Fruit fly (Drosophila melanogaster) Kc167 (cell line): Measurements from ENCODE around the gene CG17841.

Experiments used
- Myc ChIP-seq: fragments of >200 bp; optimal IDR thresholded peaks from 2 replicates; lab custom pipeline; 2017; ENCODE audit warnings: missing external identifiers
- Sin3A ChIP-seq: fragments of >200 bp; optimal IDR thresholded peaks from 2 replicates; lab custom pipeline; 2018; ENCODE audit warnings: missing external identifiers
- h ChIP-seq: fragments of >200 bp; optimal IDR thresholded peaks from 3 replicates; lab custom pipeline; 2018; ENCODE audit warnings: missing external identifiers
- insv ChIP-seq: fragments of >200 bp; optimal IDR thresholded peaks from 3 replicates; lab custom pipeline; 2018; ENCODE audit warnings: missing external identifiers
- psq ChIP-seq: fragments of >200 bp; optimal IDR thresholded peaks from 2 replicates; lab custom pipeline; 2017; ENCODE audit warnings: missing external identifiers
- ttk ChIP-seq: sonication (Bioruptor generic); optimal IDR thresholded peaks from 2 replicates; lab custom pipeline; 2017; ENCODE audit warnings: missing external identifiers

Gene CG17841

DNA sequence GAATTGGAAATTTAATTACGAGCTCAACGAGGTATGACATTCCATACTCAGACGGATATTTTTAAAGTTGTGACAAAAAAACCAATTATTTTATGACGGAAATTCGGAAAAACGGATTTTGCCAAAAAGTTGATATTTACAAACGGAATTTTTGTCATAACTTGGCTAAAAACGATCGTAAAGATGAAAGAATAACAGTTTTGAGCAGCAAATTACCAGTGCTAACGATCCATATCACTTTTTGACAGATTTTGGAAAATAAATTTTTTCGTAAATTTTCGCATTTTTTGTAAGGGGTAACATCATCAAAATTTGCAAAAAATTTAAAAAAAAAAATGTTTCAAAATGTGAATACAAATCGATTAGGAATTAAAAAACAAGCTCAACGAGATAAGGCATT lies 27.4 kb upstream of the CG17841 start:
- TF ChIP-seq insv (lab: Kevin White, UChicago) (no peak), h (lab: Kevin White, UChicago) (no peak)

dm6 chrX:10347979-10348692 lies 19.7 kb upstream of the CG17841 start:
- TF ChIP-seq h (lab: Kevin White, UChicago) = no peak
- no peak for TF ChIP-seq psq
- no peak for TF ChIP-seq insv (lab: Kevin White, UChicago)

dm6 chrX:10362127-10362526 lies 5.7 kb upstream of the CG17841 start:
- no peak for TF ChIP-seq Myc (lab: Kevin White, UChicago)
- no peak for TF ChIP-seq psq
- no peak for TF ChIP-seq insv (lab: Kevin White, UChicago)
- no peak for TF ChIP-seq Sin3A (lab: Kevin White, UChicago)
- no peak for TF ChIP-seq ttk
- no peak for TF ChIP-seq h (lab: Kevin White, UChicago)

dm6 chrX:10362557-10363366 lies 5.1 kb upstream of the CG17841 start:
- no peak for TF ChIP-seq h (lab: Kevin White, UChicago)
- TF ChIP-seq Sin3A (lab: Kevin White, UChicago) = no peak
- TF ChIP-seq Myc (lab: Kevin White, UChicago) = no peak
- TF ChIP-seq psq = no peak
- no peak for TF ChIP-seq insv (lab: Kevin White, UChicago)
- no peak for TF ChIP-seq ttk

dm6 chrX:10364556-10365227 lies 3.2 kb upstream of the CG17841 start:
- TF ChIP-seq insv (lab: Kevin White, UChicago) = no peak
- no peak for TF ChIP-seq ttk
- no peak for TF ChIP-seq h (lab: Kevin White, UChicago)
- no peak for TF ChIP-seq psq
- no peak for TF ChIP-seq Sin3A (lab: Kevin White, UChicago)
- no peak for TF ChIP-seq Myc (lab: Kevin White, UChicago)

DNA sequence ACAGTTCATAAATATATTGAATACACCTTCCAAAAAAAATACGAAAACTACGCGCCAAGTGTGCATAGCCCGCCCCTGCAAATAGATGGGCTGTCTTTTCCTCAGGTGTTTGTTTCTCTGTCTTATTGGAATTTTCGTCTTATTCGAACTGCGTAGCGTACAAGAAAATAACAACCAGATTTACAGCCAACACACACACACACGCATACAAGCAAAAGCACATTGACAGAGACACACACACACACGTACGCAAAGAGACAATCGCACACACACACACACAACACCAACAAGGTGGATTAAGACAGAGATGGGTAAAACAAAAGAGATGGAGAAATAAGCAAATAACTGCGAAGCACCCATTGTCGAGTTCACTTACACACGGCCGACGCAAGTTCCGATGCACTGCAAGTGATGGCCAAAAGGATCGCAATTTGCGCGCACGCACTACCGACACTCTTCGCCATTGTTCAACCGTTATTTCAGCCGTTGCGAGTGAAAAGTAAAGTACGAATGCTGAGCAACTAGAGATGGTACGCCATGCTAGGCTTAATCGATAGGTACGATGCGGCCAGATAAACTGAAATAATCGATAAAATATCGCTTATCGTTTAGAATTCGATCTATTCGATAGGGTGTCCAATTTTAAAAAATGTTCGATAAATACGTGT lies 2.0 kb upstream of the CG17841 start:
- TF ChIP-seq ttk = no peak
- no peak for TF ChIP-seq Sin3A (lab: Kevin White, UChicago)
- no peak for TF ChIP-seq Myc (lab: Kevin White, UChicago)
- TF ChIP-seq h (lab: Kevin White, UChicago) = no peak
- TF ChIP-seq insv (lab: Kevin White, UChicago) = no peak
- no peak for TF ChIP-seq psq

DNA sequence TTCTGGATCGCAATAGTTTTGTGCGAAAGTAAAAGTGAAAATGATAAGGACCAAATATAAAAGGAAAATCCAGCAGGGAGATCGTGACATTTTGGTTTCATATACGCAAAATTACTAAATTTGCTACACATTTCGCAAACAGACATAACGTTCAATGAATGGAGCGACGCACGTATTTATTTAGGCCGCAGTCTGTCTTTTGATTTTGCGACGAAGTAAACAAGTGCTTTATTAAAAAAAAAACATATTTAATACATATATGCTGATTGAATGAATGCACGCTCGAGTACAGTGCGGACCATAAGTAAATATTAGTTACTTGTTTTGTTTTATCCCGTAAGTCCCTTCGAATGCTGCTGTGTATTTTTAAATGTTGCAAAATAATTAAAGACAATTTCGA lies 480 bp upstream of the CG17841 start, which contains the start of gene CG32679:
CG32679 (minus strand) TSS at position 101 of the 400 bp plus-strand sequence.
- TF ChIP-seq Sin3A (lab: Kevin White, UChicago) = no peak

DNA sequence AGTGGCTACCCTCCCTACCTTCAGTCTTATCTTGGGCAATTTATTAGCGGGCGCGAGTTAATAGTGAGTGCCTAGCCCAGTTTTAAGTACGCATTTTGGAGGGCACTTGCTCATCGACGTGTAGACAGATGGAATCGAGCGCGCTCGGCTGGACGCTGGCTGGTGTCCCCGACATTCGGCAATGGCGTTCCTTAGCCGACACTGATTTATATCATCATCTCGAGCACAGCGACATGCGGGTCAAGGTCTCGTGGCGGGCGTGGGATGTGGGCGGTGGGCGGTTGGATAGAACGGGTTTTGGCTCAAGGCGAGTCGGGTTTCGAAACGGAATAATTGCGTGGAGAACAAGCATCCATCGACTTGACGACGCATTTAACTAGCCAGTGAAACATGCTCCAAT lies 1.5 kb downstream of the CG17841 start:
- no peak for TF ChIP-seq Myc (lab: Kevin White, UChicago)
- TF ChIP-seq insv (lab: Kevin White, UChicago) = no peak
- no peak for TF ChIP-seq ttk
- no peak for TF ChIP-seq psq
- TF ChIP-seq Sin3A (lab: Kevin White, UChicago) = no peak
- TF ChIP-seq h (lab: Kevin White, UChicago) = no peak

dm6 chrX:10369763-10370162 lies 1.9 kb downstream of the CG17841 start:
- TF ChIP-seq Myc (lab: Kevin White, UChicago) (no peak), h (lab: Kevin White, UChicago) (no peak), Sin3A (lab: Kevin White, UChicago) (no peak), psq (no peak), ttk (no peak), insv (lab: Kevin White, UChicago) (no peak)

DNA sequence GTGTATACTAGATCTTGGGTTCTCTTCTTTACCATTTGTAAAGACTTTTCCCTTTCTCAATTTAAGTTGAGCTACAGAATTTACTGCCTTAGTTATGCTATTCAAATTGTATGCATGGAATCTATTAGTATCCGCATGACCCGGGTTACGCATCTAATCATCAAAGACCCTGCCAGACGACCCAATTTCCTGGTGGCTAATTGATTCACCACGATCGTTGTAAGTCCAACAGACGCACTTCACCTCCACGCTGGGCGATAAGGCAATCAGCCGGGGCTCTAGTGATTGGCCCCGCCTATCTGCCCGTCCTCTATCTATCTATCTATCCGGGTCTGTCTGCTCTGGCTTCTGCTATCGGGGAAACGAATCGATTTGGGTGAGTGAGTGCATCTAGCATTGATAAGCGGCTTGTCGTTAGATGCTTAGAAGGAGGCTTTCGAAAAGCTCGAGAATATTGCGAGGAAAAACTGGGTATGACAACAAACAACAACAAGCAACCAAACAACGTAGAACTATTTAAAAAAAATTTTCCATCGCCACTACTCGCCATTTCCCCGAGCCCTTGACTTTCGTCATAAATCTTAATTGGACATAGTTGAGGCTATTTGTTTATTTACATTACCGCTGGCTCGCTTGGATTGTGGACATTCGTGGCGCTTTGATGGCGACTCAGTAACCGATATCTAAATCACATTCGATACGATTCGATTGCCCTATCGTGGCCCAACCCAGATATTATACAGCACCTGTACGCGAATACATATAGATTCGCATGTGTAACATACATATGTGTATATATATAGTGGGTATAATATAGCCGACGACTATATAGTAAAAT lies 2.6 kb downstream of the CG17841 start:
- TF ChIP-seq ttk (no peak), Sin3A (lab: Kevin White, UChicago) (no peak), Myc (lab: Kevin White, UChicago) (no peak), psq (no peak), h (lab: Kevin White, UChicago) (no peak), insv (lab: Kevin White, UChicago) (no peak)

dm6 chrX:10375216-10375615 lies 7.4 kb downstream of the CG17841 start, which contains the start of the genes CG32686 and CG2898:
TSS of gene CG32686 (minus strand) at chrX:10375316.
TSS of gene CG2898 (plus strand) at chrX:10375374.
- no peak for TF ChIP-seq psq
- no peak for TF ChIP-seq h (lab: Kevin White, UChicago)
- no peak for TF ChIP-seq Sin3A (lab: Kevin White, UChicago)
- TF ChIP-seq ttk = no peak
- TF ChIP-seq insv (lab: Kevin White, UChicago) = no peak
- no peak for TF ChIP-seq Myc (lab: Kevin White, UChicago)
